Fruit fly (Drosophila melanogaster) whole organism, prepupa: ENCODE measurements around the gene E5.

Experiments used
- Blimp-1 ChIP-seq: fragments of 200-800 bp; sonication (Bioruptor generic); optimal IDR thresholded peaks from 3 replicates; lab custom pipeline; 2017; ENCODE audit warnings: missing biosample characterization, missing genetic modification characterization, mild to moderate bottlenecking, moderate library complexity, missing genetic modification reagents
- CG11902 ChIP-seq: fragments of 200-800 bp; sonication (Bioruptor generic); optimal IDR thresholded peaks from 3 replicates; lab custom pipeline; 2016; ENCODE audit warnings: missing biosample characterization, missing genetic modification characterization
- Eip75B ChIP-seq: fragments of 200-800 bp; sonication (Bioruptor generic); optimal IDR thresholded peaks from 3 replicates; lab custom pipeline; 2016; ENCODE audit warnings: missing biosample characterization, missing genetic modification characterization
- Eip78C ChIP-seq: fragments of 200-800 bp; sonication (Bioruptor generic); peaks from one replicate; lab custom pipeline; 2016; ENCODE audit warnings: missing biosample characterization, missing genetic modification characterization
- Ets21C ChIP-seq: fragments of 200-800 bp; sonication (Bioruptor generic); optimal IDR thresholded peaks from 3 replicates; lab custom pipeline; 2016; ENCODE audit warnings: missing biosample characterization, missing genetic modification characterization
- Gug ChIP-seq: fragments of 200-800 bp; sonication (Bioruptor generic); IDR thresholded peaks from 2 replicates; pipeline ENCODE4 v1.3.6; 2022; ENCODE audit warnings: missing biosample characterization, missing genetic modification characterization
- Lpt ChIP-seq: fragments of 200-800 bp; sonication (Bioruptor generic); optimal IDR thresholded peaks from 3 replicates; lab custom pipeline; 2016; ENCODE audit warnings: missing biosample characterization, missing genetic modification characterization
- Met ChIP-seq: fragments of 200-800 bp; sonication (Bioruptor generic); optimal IDR thresholded peaks from 3 replicates; lab custom pipeline; 2016; ENCODE audit warnings: missing biosample characterization, missing genetic modification characterization
- Sox102F ChIP-seq: fragments of 200-800 bp; sonication (Bioruptor generic); optimal IDR thresholded peaks from 2 replicates; lab custom pipeline; 2016; ENCODE audit warnings: missing biosample characterization, mild to moderate bottlenecking, missing genetic modification characterization
- Sox14 ChIP-seq: fragments of 200-800 bp; sonication (Bioruptor generic); optimal IDR thresholded peaks from 3 replicates; lab custom pipeline; 2016; ENCODE audit warnings: missing biosample characterization, missing genetic modification characterization
- fd85E ChIP-seq: fragments of 200-800 bp; sonication (Bioruptor generic); optimal IDR thresholded peaks from 3 replicates; lab custom pipeline; 2016; ENCODE audit warnings: missing biosample characterization, missing genetic modification characterization
- fkh ChIP-seq: fragments of 200-800 bp; sonication (Bioruptor generic); optimal IDR thresholded peaks from 3 replicates; lab custom pipeline; 2017; ENCODE audit warnings: missing biosample characterization, mild to moderate bottlenecking, missing genetic modification characterization, moderate library complexity
- ss ChIP-seq, 2 experiments: fragments of 200-800 bp; sonication (Bioruptor generic); optimal IDR thresholded peaks; 2 replicates in 1 of 2; 3 replicates in 1 of 2; lab custom pipeline; 2017 to 2018; ENCODE audit warnings: mild to moderate bottlenecking in 2 of 2, missing biosample characterization in 2 of 2, missing genetic modification characterization in 2 of 2, moderate library complexity in 1 of 2

- TF ChIP-seq Ets21C (GFP tag; lab: Kevin White, UChicago), result no peak
- no peak for TF ChIP-seq Gug
- no peak for TF ChIP-seq Lpt (GFP tag; lab: Kevin White, UChicago)
- no peak for TF ChIP-seq ss (GFP tag; optimal IDR thresholded peaks at IDR 0.05; lab: Kevin White, UChicago)
- no peak for TF ChIP-seq Sox102F (GFP tag; lab: Kevin White, UChicago)
- no peak for TF ChIP-seq Sox14
- TF ChIP-seq Eip78C (GFP tag; lab: Kevin White, UChicago), result no peak
- no peak for TF ChIP-seq fkh (GFP tag; lab: Kevin White, UChicago)
- no peak for TF ChIP-seq Eip75B (GFP tag; lab: Kevin White, UChicago)
- no peak for TF ChIP-seq CG11902 (GFP tag; lab: Kevin White, UChicago)
- no peak for TF ChIP-seq fd85E
- no peak for TF ChIP-seq Blimp-1
- no peak for TF ChIP-seq Met
These were observed 13.1 kb upstream of the E5 start for dm6 chr3R:13887812-13888211.
